Fruit fly (Drosophila melanogaster) whole organism, pupa: ENCODE data around the gene CD98hc.

Experiments
- CG10348 ChIP-seq: fragments of 200-800 bp; sonication (Bioruptor generic); IDR thresholded peaks from 2 replicates; pipeline ENCODE4 v1.3.6; 2022; ENCODE audit warnings: missing biosample characterization, missing genetic modification characterization
- CG12605 ChIP-seq: fragments of 200-800 bp; sonication (Bioruptor generic); IDR thresholded peaks from 2 replicates; pipeline ENCODE4 v1.3.6; 2022; ENCODE audit warnings: missing biosample characterization, missing genetic modification characterization
- CG13204 ChIP-seq: fragments of 200-800 bp; sonication (Bioruptor generic); optimal IDR thresholded peaks from 2 replicates; lab custom pipeline; 2018; ENCODE audit warnings: missing biosample characterization, mild to moderate bottlenecking, missing genetic modification characterization, moderate library complexity
- CG14655 ChIP-seq: fragments of 200-800 bp; sonication (Bioruptor generic); optimal IDR thresholded peaks from 3 replicates; lab custom pipeline; 2017; ENCODE audit warnings: mild to moderate bottlenecking, missing biosample characterization, missing genetic modification reagents, missing genetic modification characterization
- CG15710 ChIP-seq: fragments of 200-800 bp; sonication (Bioruptor generic); optimal IDR thresholded peaks from 2 replicates; lab custom pipeline; 2018; ENCODE audit warnings: missing biosample characterization, mild to moderate bottlenecking, missing genetic modification characterization, moderate library complexity
- CG17806 ChIP-seq: fragments of 200-800 bp; sonication (Bioruptor generic); optimal IDR thresholded peaks from 2 replicates; lab custom pipeline; 2018; ENCODE audit warnings: missing biosample characterization, mild to moderate bottlenecking, missing genetic modification characterization, moderate library complexity
- CG32121 ChIP-seq: fragments of 200-800 bp; sonication (Bioruptor generic); IDR thresholded peaks from 2 replicates; pipeline ENCODE4 v1.3.6; 2022; ENCODE audit warnings: missing biosample characterization, missing genetic modification characterization
- CG34367 ChIP-seq: fragments of 200-800 bp; sonication (Bioruptor generic); optimal IDR thresholded peaks from 2 replicates; lab custom pipeline; 2018; ENCODE audit warnings: missing biosample characterization, mild to moderate bottlenecking, missing genetic modification characterization
- CG4496 ChIP-seq: fragments of 200-800 bp; sonication (Bioruptor generic); IDR thresholded peaks from 3 replicates; pipeline ENCODE4 v1.3.6; 2022; ENCODE audit warnings: missing biosample characterization, missing genetic modification characterization
- CG8159 ChIP-seq: fragments of 200-800 bp; sonication (Bioruptor generic); optimal IDR thresholded peaks from 3 replicates; lab custom pipeline; 2018; ENCODE audit warnings: missing biosample characterization, mild to moderate bottlenecking, missing genetic modification characterization, moderate library complexity
- CG8301 ChIP-seq: fragments of 200-800 bp; sonication (Bioruptor generic); optimal IDR thresholded peaks from 2 replicates; lab custom pipeline; 2018; ENCODE audit warnings: missing biosample characterization, mild to moderate bottlenecking, missing genetic modification characterization
- CG9948 ChIP-seq: fragments of 200-800 bp; sonication (Bioruptor generic); optimal IDR thresholded peaks from 2 replicates; lab custom pipeline; 2018; ENCODE audit warnings: missing biosample characterization, mild to moderate bottlenecking, missing genetic modification characterization, moderate library complexity
- D1 ChIP-seq: fragments of 200-800 bp; sonication (Bioruptor generic); optimal IDR thresholded peaks from 2 replicates; lab custom pipeline; 2018; ENCODE audit warnings: missing biosample characterization, mild to moderate bottlenecking, missing genetic modification characterization, moderate library complexity
- EcR ChIP-seq: fragments of 200-800 bp; sonication (Bioruptor generic); optimal IDR thresholded peaks from 3 replicates; lab custom pipeline; 2019; ENCODE audit warnings: missing biosample characterization, missing genetic modification characterization, mild to moderate bottlenecking, moderate library complexity, missing genetic modification reagents
- Ets98B ChIP-seq: fragments of 200-800 bp; sonication (Bioruptor generic); IDR thresholded peaks from 2 replicates; pipeline ENCODE4 v1.3.6; 2022; ENCODE audit warnings: missing biosample characterization, missing genetic modification characterization
- Pif1A ChIP-seq: fragments of 200-800 bp; sonication (Bioruptor generic); optimal IDR thresholded peaks from 3 replicates; lab custom pipeline; 2016; ENCODE audit warnings: missing biosample characterization, missing genetic modification characterization
- Pif1B ChIP-seq: fragments of 200-800 bp; sonication (Bioruptor generic); optimal IDR thresholded peaks from 3 replicates; lab custom pipeline; 2016; ENCODE audit warnings: missing biosample characterization, missing genetic modification characterization
- Snoo ChIP-seq: fragments of 200-800 bp; sonication (Bioruptor generic); optimal IDR thresholded peaks from 3 replicates; lab custom pipeline; 2017; ENCODE audit warnings: missing biosample characterization, mild to moderate bottlenecking, missing genetic modification characterization, inconsistent platforms
- fd96Ca ChIP-seq: fragments of 200-800 bp; sonication (Bioruptor generic); IDR thresholded peaks from 3 replicates; pipeline ENCODE4 v1.3.6; 2022; ENCODE audit warnings: missing biosample characterization, missing genetic modification characterization
- gl ChIP-seq: fragments of 200-800 bp; sonication (Bioruptor generic); optimal IDR thresholded peaks from 2 replicates; lab custom pipeline; 2018; ENCODE audit warnings: missing biosample characterization, mild to moderate bottlenecking, missing genetic modification characterization
- rn ChIP-seq: fragments of 200-800 bp; sonication (Bioruptor generic); IDR thresholded peaks from 2 replicates; pipeline ENCODE4 v1.3.6; 2022; ENCODE audit warnings: missing biosample characterization, missing genetic modification characterization

CD98hc gene

DNA sequence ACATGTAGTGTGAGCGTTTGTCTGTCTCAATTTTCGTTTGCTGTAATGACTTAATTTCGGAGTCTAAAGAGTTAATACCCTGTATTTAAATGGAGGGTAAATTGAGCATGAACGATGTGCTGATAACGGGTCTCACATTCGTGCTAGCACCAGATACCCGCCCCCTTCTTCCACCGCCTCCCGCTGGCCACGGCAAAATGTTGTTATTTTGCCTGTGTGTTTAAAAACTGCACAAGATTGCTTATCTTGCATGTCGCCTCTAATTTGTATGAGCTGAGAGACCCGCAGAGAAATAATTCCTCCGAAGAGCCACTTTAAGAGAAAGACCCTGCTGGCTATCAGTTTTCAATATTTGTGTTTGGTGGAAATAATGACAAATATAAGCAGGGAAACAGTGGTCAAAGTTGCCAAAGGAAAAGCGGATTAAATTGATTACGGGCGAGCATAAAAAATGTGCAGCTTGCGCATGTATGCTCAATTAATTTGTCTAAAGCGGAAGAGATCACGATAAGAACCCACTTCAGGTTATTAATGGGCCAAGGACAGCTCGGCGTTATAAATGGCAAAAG, 13.4 kb downstream of the CD98hc start:
- TF ChIP-seq CG15710 (tag; lab: Kevin White, UChicago) (no peak), Ets98B (no peak), CG4496 (GFP tag; lab: Robert Waterston, UW) (no peak), CG10348 (GFP tag; lab: Robert Waterston, UW) (no peak), CG12605 (no peak), Pif1A (no peak), D1 (tag; lab: Kevin White, UChicago) (no peak), CG34367 (tag; lab: Kevin White, UChicago) (no peak), gl (tag; lab: Kevin White, UChicago) (no peak), CG8301 (no peak), EcR (no peak), CG32121 (no peak), CG8159 (no peak), Snoo (tag; lab: Kevin White, UChicago) (no peak), CG9948 (tag; lab: Kevin White, UChicago) (no peak), CG13204 (GFP tag; lab: Kevin White, UChicago) (no peak)

- peak; percentile 43; the same call in 1 of the 2 replicates for TF ChIP-seq CG32121
- peak; percentile 58 for TF ChIP-seq CG13204 (GFP tag; lab: Kevin White, UChicago)
- 0 out of 3 replicates have a peak, but pooled peaks have one; percentile 39 for TF ChIP-seq CG4496 (GFP tag; lab: Robert Waterston, UW)
- no peak for TF ChIP-seq Pif1A
Observed at dm6 chr3R:7963495-7964132, 14.6 kb downstream of the CD98hc start.

dm6 chr3R:7962778-7963494, 15.3 kb downstream of the CD98hc start:
- TF ChIP-seq fd96Ca = peak; percentile 76
- TF ChIP-seq D1 (tag; lab: Kevin White, UChicago) = no peak
- TF ChIP-seq CG8159 = peak; percentile 82
- TF ChIP-seq rn = 0 out of 2 replicates have a peak, but pooled peaks have one; percentile 21
- TF ChIP-seq CG13204 (GFP tag; lab: Kevin White, UChicago) = peak; percentile 84
- peak; percentile 49 for TF ChIP-seq Ets98B
- TF ChIP-seq gl (tag; lab: Kevin White, UChicago) = no peak
- no peak for TF ChIP-seq EcR
- peak; percentile 54 for TF ChIP-seq CG8301
- peak; percentile 54 for TF ChIP-seq Pif1B (GFP tag; lab: Kevin White, UChicago)
- TF ChIP-seq CG12605 = no peak
- peak; percentile 66 for TF ChIP-seq CG15710 (tag; lab: Kevin White, UChicago)
- TF ChIP-seq CG34367 (tag; lab: Kevin White, UChicago) = peak; percentile 55
- TF ChIP-seq CG10348 (GFP tag; lab: Robert Waterston, UW) = no peak
- peak; percentile 73; the same call in 2 of the 3 replicates for TF ChIP-seq CG4496 (GFP tag; lab: Robert Waterston, UW)
- TF ChIP-seq CG9948 (tag; lab: Kevin White, UChicago) = peak; percentile 78
- no peak for TF ChIP-seq CG32121
- peak; percentile 73 for TF ChIP-seq Snoo (tag; lab: Kevin White, UChicago)
- peak; percentile 33 for TF ChIP-seq CG17806 (tag; lab: Kevin White, UChicago)
- TF ChIP-seq Pif1A = peak; percentile 15
- peak; percentile 87 for TF ChIP-seq CG14655 (GFP tag; lab: Kevin White, UChicago)

dm6 chr3R:7961348-7961747, 16.9 kb downstream of the CD98hc start:
- no peak for TF ChIP-seq Snoo (tag; lab: Kevin White, UChicago)
- no peak for TF ChIP-seq CG15710 (tag; lab: Kevin White, UChicago)
- TF ChIP-seq CG34367 (tag; lab: Kevin White, UChicago) = no peak
- no peak for TF ChIP-seq CG10348 (GFP tag; lab: Robert Waterston, UW)
- TF ChIP-seq CG32121 = no peak
- no peak for TF ChIP-seq D1 (tag; lab: Kevin White, UChicago)
- TF ChIP-seq CG17806 (tag; lab: Kevin White, UChicago) = no peak
- TF ChIP-seq CG9948 (tag; lab: Kevin White, UChicago) = no peak
- TF ChIP-seq CG8159 = no peak
- no peak for TF ChIP-seq CG13204 (GFP tag; lab: Kevin White, UChicago)
- TF ChIP-seq CG4496 (GFP tag; lab: Robert Waterston, UW) = no peak
- no peak for TF ChIP-seq gl (tag; lab: Kevin White, UChicago)
- no peak for TF ChIP-seq Ets98B
- TF ChIP-seq CG12605 = no peak

- TF ChIP-seq rn (no peak), CG8159 (no peak), CG14655 (GFP tag; lab: Kevin White, UChicago) (no peak), CG9948 (tag; lab: Kevin White, UChicago) (no peak), CG13204 (GFP tag; lab: Kevin White, UChicago) (no peak), CG17806 (tag; lab: Kevin White, UChicago) (no peak), CG4496 (GFP tag; lab: Robert Waterston, UW) (no peak), D1 (tag; lab: Kevin White, UChicago) (no peak), Pif1A (no peak), EcR (no peak), gl (tag; lab: Kevin White, UChicago) (no peak)
Observed at dm6 chr3R:7957008-7957407, 21.2 kb downstream of the CD98hc start.
